Fruit fly (Drosophila melanogaster): ENCODE results near the gene ERp44.

dm6 chrX:16270795-16271194 lies 26.7 kb downstream of the ERp44 start, which contains the start of gene Mfe2:
- no peak for TF ChIP-seq pan (optimal IDR thresholded peaks at IDR 0.05)
- TF ChIP-seq CG8478 (optimal IDR thresholded peaks at IDR 0.05) = no peak
- TF ChIP-seq usp (GFP tag; optimal IDR thresholded peaks at IDR 0.05) = no peak
- no peak for TF ChIP-seq Dll (optimal IDR thresholded peaks at IDR 0.05)
- TF ChIP-seq psq (optimal IDR thresholded peaks at IDR 0.05) = no peak

Measured in whole organism.